Worm (Caenorhabditis elegans): ENCODE data around the gene ins-16.

- no peak for TF ChIP-seq ceh-45 (GFP tag; IDR thresholded peaks at IDR 0.05)
- no peak for TF ChIP-seq hlh-13 (GFP tag; optimal IDR thresholded peaks at IDR 0.05)
- TF ChIP-seq ttx-3 (tag; optimal IDR thresholded peaks at IDR 0.05), result no peak
- TF ChIP-seq F13H6.1 (tag; optimal IDR thresholded peaks at IDR 0.05), result no peak
- no peak for TF ChIP-seq pag-3 (tag; optimal IDR thresholded peaks at IDR 0.05; ENCODE audit: borderline replicate concordance)
- TF ChIP-seq fkh-10 (GFP tag; optimal IDR thresholded peaks at IDR 0.05), result no peak
Measured at ce11 chrIII:2012561-2012960, 48.2 kb downstream of the ins-16 start.

Data from whole organism, late embryonic.